Worm (Caenorhabditis elegans) whole organism, L2 larva: ENCODE data around the gene dnj-18.

Experiments
- C34F6.9 ChIP-seq: fragments of 150-350 bp; optimal IDR thresholded peaks from 2 replicates; lab custom pipeline; 2014; ENCODE audit warnings: missing biosample characterization, missing genetic modification characterization
- F13H6.1 ChIP-seq: sonication (generic microtip); optimal IDR thresholded peaks from 2 replicates; lab custom pipeline; 2016; ENCODE audit warnings: missing genetic modification characterization, missing compliant biosample characterization
- R02D3.7 ChIP-seq: fragments of 150-350 bp; optimal IDR thresholded peaks from 2 replicates; lab custom pipeline; 2014; ENCODE audit warnings: missing biosample characterization, missing genetic modification characterization
- Y55F3AM.14 ChIP-seq: fragments of 200-800 bp; sonication (Bioruptor generic); optimal IDR thresholded peaks from 2 replicates; lab custom pipeline; 2018; ENCODE audit warnings: mild to moderate bottlenecking, missing genetic modification characterization, missing compliant biosample characterization
- ZK546.5 ChIP-seq: sonication (generic microtip); optimal IDR thresholded peaks from 2 replicates; lab custom pipeline; 2017; ENCODE audit warnings: missing biosample characterization, missing genetic modification characterization
- alr-1 ChIP-seq: fragments of 150-350 bp; optimal IDR thresholded peaks from 2 replicates; lab custom pipeline; 2014; ENCODE audit warnings: missing biosample characterization, missing genetic modification characterization
- aly-2 ChIP-seq: fragments of 150-350 bp; optimal IDR thresholded peaks from 2 replicates; lab custom pipeline; 2014; ENCODE audit warnings: missing biosample characterization, missing genetic modification characterization
- ama-1 ChIP-seq: fragments of 150-350 bp; optimal IDR thresholded peaks from 2 replicates; lab custom pipeline; 2018; ENCODE audit warnings: inconsistent platforms
- blmp-1 ChIP-seq: sonication (generic microtip); optimal IDR thresholded peaks from 2 replicates; lab custom pipeline; 2017; ENCODE audit warnings: missing genetic modification characterization, mild to moderate bottlenecking, missing compliant biosample characterization, antibody characterized with exemption, moderate library complexity; ENCODE audit not compliant: insufficient read depth
- ceh-82 ChIP-seq: fragments of 150-350 bp; optimal IDR thresholded peaks from 2 replicates; lab custom pipeline; 2014; ENCODE audit warnings: missing biosample characterization, missing genetic modification characterization
- crh-2 ChIP-seq: sonication (generic microtip); optimal IDR thresholded peaks from 2 replicates; lab custom pipeline; 2017; ENCODE audit warnings: missing biosample characterization, missing genetic modification characterization
- dmd-4 ChIP-seq: sonication (generic microtip); optimal IDR thresholded peaks from 2 replicates; lab custom pipeline; 2017; ENCODE audit warnings: missing biosample characterization, missing genetic modification characterization
- egl-27 ChIP-seq: sonication (generic microtip); optimal IDR thresholded peaks from 3 replicates; lab custom pipeline; 2017; ENCODE audit warnings: missing biosample characterization, missing genetic modification reagents, missing genetic modification characterization
- elt-1 ChIP-seq: fragments of 150-350 bp; optimal IDR thresholded peaks from 2 replicates; lab custom pipeline; 2014; ENCODE audit warnings: missing biosample characterization, missing genetic modification characterization
- fos-1 ChIP-seq: fragments of 150-350 bp; optimal IDR thresholded peaks from 2 replicates; lab custom pipeline; 2014; ENCODE audit warnings: missing biosample characterization, missing genetic modification characterization
- gmeb-1 ChIP-seq: fragments of 150-350 bp; optimal IDR thresholded peaks from 2 replicates; lab custom pipeline; 2014; ENCODE audit warnings: missing biosample characterization, missing genetic modification characterization
- lin-11 ChIP-seq: fragments of 150-350 bp; sonication (generic microtip); optimal IDR thresholded peaks from 2 replicates; lab custom pipeline; 2014; ENCODE audit warnings: missing biosample characterization, missing genetic modification characterization, inconsistent platforms, mixed read lengths
- lin-13 ChIP-seq: fragments of 150-350 bp; optimal IDR thresholded peaks from 2 replicates; lab custom pipeline; 2014; ENCODE audit warnings: missing biosample characterization, missing genetic modification reagents, missing genetic modification characterization
- lin-39 ChIP-seq: fragments of 150-350 bp; optimal IDR thresholded peaks from 2 replicates; lab custom pipeline; 2014; ENCODE audit warnings: missing biosample characterization, missing genetic modification reagents, missing genetic modification characterization
- lsy-2 ChIP-seq, 2 experiments: fragments of 150-350 bp in 1 of 2; sonication (generic microtip) in 1 of 2; optimal IDR thresholded peaks; 2 replicates each; lab custom pipeline; 2014 to 2017; ENCODE audit warnings: missing biosample characterization in 2 of 2, missing genetic modification characterization in 2 of 2
- mab-5 ChIP-seq: fragments of 150-350 bp; optimal IDR thresholded peaks from 2 replicates; lab custom pipeline; 2014; ENCODE audit warnings: missing biosample characterization, missing genetic modification characterization
- mbf-1 ChIP-seq: sonication (generic microtip); optimal IDR thresholded peaks from 2 replicates; lab custom pipeline; 2017; ENCODE audit warnings: missing biosample characterization, missing genetic modification characterization
- mdl-1 ChIP-seq, 2 experiments: fragments of 150-350 bp in 1 of 2; sonication (generic microtip) in 1 of 2; optimal IDR thresholded peaks; 2 replicates each; lab custom pipeline; 2017; ENCODE audit warnings: missing biosample characterization in 2 of 2, missing genetic modification characterization in 2 of 2
- nhr-10 ChIP-seq: sonication (generic microtip); optimal IDR thresholded peaks from 2 replicates; lab custom pipeline; 2017; ENCODE audit warnings: missing biosample characterization, missing genetic modification characterization
- nhr-11 ChIP-seq: fragments of 150-350 bp; optimal IDR thresholded peaks from 2 replicates; lab custom pipeline; 2014; ENCODE audit warnings: missing biosample characterization, missing genetic modification characterization
- nhr-12 ChIP-seq: fragments of 150-350 bp; optimal IDR thresholded peaks from 2 replicates; lab custom pipeline; 2014; ENCODE audit warnings: missing biosample characterization, missing genetic modification characterization
- nhr-129 ChIP-seq: fragments of 150-350 bp; optimal IDR thresholded peaks from 2 replicates; lab custom pipeline; 2014; ENCODE audit warnings: missing biosample characterization, missing genetic modification characterization
- nhr-21 ChIP-seq: fragments of 150-350 bp; optimal IDR thresholded peaks from 2 replicates; lab custom pipeline; 2014; ENCODE audit warnings: missing biosample characterization, missing genetic modification characterization
- nhr-23 ChIP-seq: fragments of 150-350 bp; optimal IDR thresholded peaks from 2 replicates; lab custom pipeline; 2014; ENCODE audit warnings: missing biosample characterization, missing genetic modification reagents, missing genetic modification characterization
- nhr-237 ChIP-seq: fragments of 150-350 bp; optimal IDR thresholded peaks from 2 replicates; lab custom pipeline; 2014; ENCODE audit warnings: missing biosample characterization, missing genetic modification characterization
- nhr-6 ChIP-seq: fragments of 150-350 bp; optimal IDR thresholded peaks from 2 replicates; lab custom pipeline; 2014; ENCODE audit warnings: missing biosample characterization, missing genetic modification characterization
- nhr-77 ChIP-seq: fragments of 150-350 bp; optimal IDR thresholded peaks from 2 replicates; lab custom pipeline; 2014; ENCODE audit warnings: missing biosample characterization, missing genetic modification characterization
- sem-4 ChIP-seq: fragments of 150-350 bp; optimal IDR thresholded peaks from 2 replicates; lab custom pipeline; 2014; ENCODE audit warnings: missing biosample characterization, missing genetic modification reagents, missing genetic modification characterization
- skn-1 ChIP-seq: sonication (generic microtip); optimal IDR thresholded peaks from 2 replicates; lab custom pipeline; 2017; ENCODE audit warnings: missing biosample characterization, missing genetic modification characterization
- sma-3 ChIP-seq: sonication (generic microtip); optimal IDR thresholded peaks from 2 replicates; lab custom pipeline; 2016; ENCODE audit warnings: missing genetic modification reagents, missing genetic modification characterization, missing compliant biosample characterization
- sma-9 ChIP-seq, 2 experiments: fragments of 150-350 bp in 1 of 2; sonication (generic microtip) in 1 of 2; optimal IDR thresholded peaks; 2 replicates each; lab custom pipeline; 2014 to 2016; ENCODE audit warnings: missing genetic modification characterization in 2 of 2, mild to moderate bottlenecking in 1 of 2, missing biosample characterization in 1 of 2, missing compliant biosample characterization in 1 of 2, missing genetic modification reagents in 1 of 2, moderate library complexity in 1 of 2
- snpc-4 ChIP-seq: fragments of 150-350 bp; optimal IDR thresholded peaks from 2 replicates; lab custom pipeline; 2014; ENCODE audit warnings: missing biosample characterization, missing genetic modification characterization
- unc-55 ChIP-seq: fragments of 150-350 bp; sonication (generic microtip); optimal IDR thresholded peaks from 3 replicates; lab custom pipeline; 2014; ENCODE audit warnings: missing biosample characterization, missing genetic modification reagents, missing genetic modification characterization
- unc-62 ChIP-seq: fragments of 150-350 bp; optimal IDR thresholded peaks from 2 replicates; lab custom pipeline; 2014; ENCODE audit warnings: missing biosample characterization, missing genetic modification reagents, missing genetic modification characterization
- zag-1 ChIP-seq: fragments of 150-350 bp; optimal IDR thresholded peaks from 2 replicates; lab custom pipeline; 2014; ENCODE audit warnings: missing biosample characterization, missing genetic modification characterization
- ztf-1 ChIP-seq: fragments of 200-800 bp; sonication (Bioruptor generic); conservative IDR thresholded peaks from 2 replicates; pipeline ENCODE4 v1.3.6; 2022; ENCODE audit warnings: missing genetic modification characterization, missing compliant biosample characterization
- ztf-11 ChIP-seq: sonication (generic microtip); optimal IDR thresholded peaks from 2 replicates; lab custom pipeline; 2017; ENCODE audit warnings: missing biosample characterization, missing genetic modification characterization
- ztf-4 ChIP-seq: fragments of 150-350 bp; optimal IDR thresholded peaks from 2 replicates; lab custom pipeline; 2014; ENCODE audit warnings: missing biosample characterization, missing genetic modification characterization

The dnj-18 gene

DNA sequence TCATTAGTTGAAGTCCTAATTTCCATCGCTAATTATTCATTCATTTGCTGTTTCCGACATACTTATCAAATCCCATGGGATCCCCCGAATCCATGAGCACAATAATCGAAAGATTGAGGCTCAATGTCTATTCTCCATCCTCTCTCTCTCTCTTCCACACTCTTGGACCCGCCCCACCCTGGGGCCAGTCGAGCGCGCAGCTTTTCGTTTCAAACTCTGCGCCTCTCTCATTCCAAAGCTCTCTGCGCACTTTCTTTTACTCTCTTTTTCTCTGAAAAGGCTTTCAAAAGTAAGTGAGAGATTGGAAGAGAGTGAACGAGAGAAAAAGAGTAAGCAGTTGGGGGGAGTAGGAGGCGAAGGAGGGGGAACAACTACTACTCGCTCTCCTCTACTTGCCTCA is 23.8 kb downstream of the dnj-18 start, which contains the start of gene acy-1:
TSS of gene acy-1 (plus strand) at position 346 of the 400 bp plus-strand sequence.
- TF ChIP-seq nhr-12 (no peak), nhr-129 (tag; lab: Kevin White, UChicago) (peak; percentile 84), blmp-1 (tag; lab: Kevin White, UChicago) (no peak), unc-55 (GFP tag; lab: Kevin White, UChicago) (peak; percentile 95), nhr-6 (peak; percentile 45), sma-9 (GFP tag; optimal IDR thresholded peaks at IDR 0.05; lab: Kevin White, UChicago) (peak; percentile 67), sma-9 (tag; optimal IDR thresholded peaks at IDR 0.05; lab: Kevin White, UChicago) (no peak), ztf-4 (tag; lab: Kevin White, UChicago) (peak; percentile 56), crh-2 (peak; percentile 79), fos-1 (tag; lab: Kevin White, UChicago) (peak; percentile 57), nhr-11 (tag; lab: Kevin White, UChicago) (no peak), sem-4 (tag; lab: Kevin White, UChicago) (peak; percentile 81), egl-27 (tag; lab: Kevin White, UChicago) (peak; percentile 47), lsy-2 (tag; optimal IDR thresholded peaks at IDR 0.05; lab: Kevin White, UChicago) (peak; percentile 64 to 87), mab-5 (tag; lab: Kevin White, UChicago) (peak; percentile 88), lin-13 (GFP tag; lab: Kevin White, UChicago) (peak; percentile 81), gmeb-1 (tag; lab: Kevin White, UChicago) (peak; percentile 17), nhr-237 (no peak), lin-11 (tag; lab: Kevin White, UChicago) (peak; percentile 67), F13H6.1 (tag; lab: Kevin White, UChicago) (peak; percentile 89), zag-1 (peak; percentile 77), C34F6.9 (peak; percentile 95), Y55F3AM.14 (GFP tag; lab: Kevin White, UChicago) (peak; percentile 27), mdl-1 (tag; optimal IDR thresholded peaks at IDR 0.05; lab: Kevin White, UChicago) (peak in 1 of 2 experiments; percentile 34), lin-39 (tag; lab: Kevin White, UChicago) (no peak)

DNA sequence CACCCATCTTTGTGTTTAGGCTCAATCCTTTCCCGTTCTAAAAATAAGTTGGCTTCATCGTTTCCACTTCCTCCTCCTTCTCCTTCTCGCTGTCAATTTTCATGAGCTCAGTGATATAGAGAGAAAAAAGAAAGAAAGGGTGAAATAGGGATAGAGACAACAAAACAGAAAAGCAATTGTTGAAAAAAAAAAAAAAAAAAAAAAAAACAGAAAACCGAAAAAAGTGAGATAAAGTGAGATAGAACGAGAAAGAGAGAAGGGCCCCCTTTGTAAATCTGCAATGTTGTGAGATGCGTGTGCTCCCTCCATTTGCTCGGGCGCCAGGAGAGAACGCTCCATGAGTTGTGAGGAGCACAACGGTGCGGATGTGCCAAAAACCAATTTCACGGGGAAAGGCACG is 26.0 kb downstream of the dnj-18 start:
- no peak for TF ChIP-seq mab-5 (tag; lab: Kevin White, UChicago)
- TF ChIP-seq lsy-2 (tag; optimal IDR thresholded peaks at IDR 0.05; lab: Kevin White, UChicago) = peak in 1 of 2 experiments; percentile 35
- TF ChIP-seq nhr-237 = no peak
- TF ChIP-seq sma-9 (GFP tag; optimal IDR thresholded peaks at IDR 0.05; lab: Kevin White, UChicago) = peak; percentile 26
- no peak for TF ChIP-seq sma-9 (tag; optimal IDR thresholded peaks at IDR 0.05; lab: Kevin White, UChicago)
- no peak for TF ChIP-seq zag-1
- peak; percentile 29 for TF ChIP-seq F13H6.1 (tag; lab: Kevin White, UChicago)
- peak; percentile 54 for TF ChIP-seq unc-55 (GFP tag; lab: Kevin White, UChicago)
- no peak for TF ChIP-seq ztf-4 (tag; lab: Kevin White, UChicago)
- no peak for TF ChIP-seq snpc-4 (tag; lab: Kevin White, UChicago)
- no peak for TF ChIP-seq R02D3.7 (tag; lab: Kevin White, UChicago)
- TF ChIP-seq C34F6.9 = peak; percentile 77
- TF ChIP-seq nhr-21 (tag; lab: Kevin White, UChicago) = no peak

DNA sequence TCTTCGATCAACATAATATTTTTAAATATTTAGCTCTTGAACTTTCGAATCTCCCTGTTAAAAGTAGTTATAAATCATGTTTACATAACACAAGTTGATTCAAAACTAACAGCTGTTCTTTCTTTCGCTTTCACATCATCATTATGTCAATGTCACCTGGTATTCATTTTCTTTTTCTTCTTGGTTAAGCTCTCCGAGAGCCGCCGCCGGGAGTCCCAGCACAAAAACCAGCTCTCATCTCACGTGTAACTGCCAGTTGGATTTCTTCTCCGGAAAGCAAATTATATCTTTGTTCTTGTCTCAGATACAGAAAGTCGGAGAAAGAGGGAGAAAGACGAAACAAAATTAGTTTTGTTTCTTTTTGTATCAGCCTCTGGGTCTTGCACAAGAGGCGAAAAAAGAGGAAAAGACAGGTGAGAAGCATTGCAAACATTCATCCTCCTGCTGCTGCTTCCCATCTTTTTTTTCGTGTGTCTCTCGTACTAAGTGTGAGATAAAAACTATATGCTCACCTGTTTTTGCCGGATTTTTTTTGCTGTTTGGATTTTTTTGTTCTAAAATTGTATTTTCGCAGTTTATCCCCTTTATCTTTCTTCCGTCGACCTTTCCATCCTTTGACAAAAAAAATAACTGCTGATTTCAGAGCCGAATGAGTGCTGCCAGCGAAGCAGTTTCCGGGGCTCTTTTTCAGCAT is 33.5 kb downstream of the dnj-18 start, which contains the start of gene F17C8.3:
TSS of gene F17C8.3 (plus strand) at position 644 of the 694 bp plus-strand sequence.
- TF ChIP-seq nhr-12 = no peak
- TF ChIP-seq nhr-77 = no peak
- no peak for TF ChIP-seq lin-39 (tag; lab: Kevin White, UChicago)
- no peak for TF ChIP-seq snpc-4 (tag; lab: Kevin White, UChicago)
- TF ChIP-seq elt-1 (tag; lab: Kevin White, UChicago) = no peak
- peak; percentile 47 for TF ChIP-seq C34F6.9
- no peak for TF ChIP-seq nhr-10 (tag; lab: Kevin White, UChicago)
- TF ChIP-seq lin-11 (tag; lab: Kevin White, UChicago) = no peak
- TF ChIP-seq zag-1 = no peak
- TF ChIP-seq nhr-23 (tag; lab: Kevin White, UChicago) = no peak
- peak; percentile 73 for TF ChIP-seq F13H6.1 (tag; lab: Kevin White, UChicago)
- TF ChIP-seq nhr-237 = no peak
- TF ChIP-seq nhr-6 = no peak
- no peak for TF ChIP-seq ztf-1 (GFP tag; lab: Robert Waterston, UW)
- no peak for TF ChIP-seq skn-1 (tag; lab: Kevin White, UChicago)
- TF ChIP-seq ZK546.5 (tag; lab: Kevin White, UChicago) = no peak
- TF ChIP-seq egl-27 (tag; lab: Kevin White, UChicago) = no peak
- no peak for TF ChIP-seq mbf-1 (tag; lab: Kevin White, UChicago)
- TF ChIP-seq ceh-82 (tag; lab: Kevin White, UChicago) = no peak
- TF ChIP-seq fos-1 (tag; lab: Kevin White, UChicago) = no peak
- TF ChIP-seq aly-2 (tag; lab: Kevin White, UChicago) = no peak
- TF ChIP-seq blmp-1 (tag; lab: Kevin White, UChicago) = no peak
- no peak for TF ChIP-seq sma-3 (GFP tag; lab: Kevin White, UChicago)
- TF ChIP-seq sma-9 (GFP tag; optimal IDR thresholded peaks at IDR 0.05; lab: Kevin White, UChicago) = peak; percentile 56
- no peak for TF ChIP-seq sma-9 (tag; optimal IDR thresholded peaks at IDR 0.05; lab: Kevin White, UChicago)
- TF ChIP-seq crh-2 = no peak
- TF ChIP-seq nhr-21 (tag; lab: Kevin White, UChicago) = no peak
- TF ChIP-seq ztf-4 (tag; lab: Kevin White, UChicago) = no peak
- no peak for TF ChIP-seq alr-1 (tag; lab: Kevin White, UChicago)
- no peak for TF ChIP-seq dmd-4 (tag; lab: Kevin White, UChicago)
- TF ChIP-seq ztf-11 (tag; lab: Kevin White, UChicago) = no peak
- no peak for TF ChIP-seq unc-62 (GFP tag; lab: Kevin White, UChicago)
- TF ChIP-seq lsy-2 (tag; optimal IDR thresholded peaks at IDR 0.05; lab: Kevin White, UChicago) = peak in 1 of 2 experiments; percentile 56
- no peak for TF ChIP-seq ama-1
- TF ChIP-seq gmeb-1 (tag; lab: Kevin White, UChicago) = no peak
- TF ChIP-seq mab-5 (tag; lab: Kevin White, UChicago) = peak; percentile 32
